Worm (Caenorhabditis elegans): Measurements from ENCODE around the gene F32D8.1.

Gene F32D8.1

DNA sequence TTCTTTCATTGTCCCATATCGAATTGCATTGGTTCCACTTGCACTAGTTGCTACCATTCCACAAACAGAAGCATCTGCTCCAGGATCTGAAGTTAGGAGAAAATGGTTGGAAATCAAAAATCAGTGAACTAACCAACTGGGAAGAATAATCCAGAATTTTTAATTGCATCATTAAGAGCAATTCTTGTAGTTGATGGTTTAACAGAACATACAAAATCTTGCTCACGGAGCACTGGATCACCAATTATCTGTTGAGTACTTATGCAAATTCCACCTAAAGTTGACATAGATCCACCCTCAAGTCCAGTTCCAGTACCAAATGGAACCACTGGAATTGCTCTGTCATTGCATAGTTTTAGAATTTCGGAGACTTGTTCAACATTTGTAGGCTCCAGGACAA lies 9.1 kb downstream of the F32D8.1 start:
- TF ChIP-seq flt-1 (GFP tag; IDR thresholded peaks at IDR 0.05) (no peak), T22C8.4 (GFP tag; IDR thresholded peaks at IDR 0.05) (no peak), cog-1 (tag; optimal IDR thresholded peaks at IDR 0.05) (no peak), ref-1 (GFP tag; conservative IDR thresholded peaks at IDR 0.05) (no peak), ztf-29 (GFP tag; IDR thresholded peaks at IDR 0.05) (no peak), ztf-23 (GFP tag; IDR thresholded peaks at IDR 0.05) (no peak), med-1 (GFP tag; optimal IDR thresholded peaks at IDR 0.05; ENCODE audit: insufficient read depth) (no peak), klf-2 (GFP tag; conservative IDR thresholded peaks at IDR 0.05) (no peak), tab-1 (GFP tag; IDR thresholded peaks at IDR 0.05) (no peak)

DNA sequence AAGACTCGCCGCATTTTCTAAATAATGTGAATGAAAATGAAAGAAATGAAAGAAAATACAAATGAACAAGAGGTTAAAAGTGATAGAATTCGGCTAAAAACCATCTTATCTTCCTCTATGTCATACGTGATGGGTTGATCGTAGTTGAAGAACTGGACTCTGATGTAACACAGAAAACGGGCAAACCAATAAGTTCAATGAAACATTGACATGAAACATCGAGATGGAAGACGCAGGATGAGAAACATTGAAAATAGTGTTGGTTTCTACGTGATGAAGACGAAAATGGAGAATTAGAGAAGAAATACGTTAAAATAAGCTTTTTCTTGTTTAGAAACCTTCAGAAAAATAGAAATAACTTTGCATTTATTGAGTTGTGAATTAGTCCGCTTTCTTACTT lies 10.3 kb downstream of the F32D8.1 start, which contains the start of gene F32D8.12:
Gene F32D8.12 (minus strand): TSS at position 48 of the 400 bp plus-strand sequence.
- no peak for TF ChIP-seq ztf-23 (GFP tag; IDR thresholded peaks at IDR 0.05)
- no peak for TF ChIP-seq klf-2 (GFP tag; conservative IDR thresholded peaks at IDR 0.05)
- no peak for TF ChIP-seq T22C8.4 (GFP tag; IDR thresholded peaks at IDR 0.05)
- TF ChIP-seq ztf-29 (GFP tag; IDR thresholded peaks at IDR 0.05) = no peak
- TF ChIP-seq med-1 (GFP tag; optimal IDR thresholded peaks at IDR 0.05; ENCODE audit: insufficient read depth) = no peak
- no peak for TF ChIP-seq cog-1 (tag; optimal IDR thresholded peaks at IDR 0.05)
- TF ChIP-seq ref-1 (GFP tag; conservative IDR thresholded peaks at IDR 0.05) = no peak
- no peak for TF ChIP-seq flt-1 (GFP tag; IDR thresholded peaks at IDR 0.05)
- no peak for TF ChIP-seq tab-1 (GFP tag; IDR thresholded peaks at IDR 0.05)

DNA sequence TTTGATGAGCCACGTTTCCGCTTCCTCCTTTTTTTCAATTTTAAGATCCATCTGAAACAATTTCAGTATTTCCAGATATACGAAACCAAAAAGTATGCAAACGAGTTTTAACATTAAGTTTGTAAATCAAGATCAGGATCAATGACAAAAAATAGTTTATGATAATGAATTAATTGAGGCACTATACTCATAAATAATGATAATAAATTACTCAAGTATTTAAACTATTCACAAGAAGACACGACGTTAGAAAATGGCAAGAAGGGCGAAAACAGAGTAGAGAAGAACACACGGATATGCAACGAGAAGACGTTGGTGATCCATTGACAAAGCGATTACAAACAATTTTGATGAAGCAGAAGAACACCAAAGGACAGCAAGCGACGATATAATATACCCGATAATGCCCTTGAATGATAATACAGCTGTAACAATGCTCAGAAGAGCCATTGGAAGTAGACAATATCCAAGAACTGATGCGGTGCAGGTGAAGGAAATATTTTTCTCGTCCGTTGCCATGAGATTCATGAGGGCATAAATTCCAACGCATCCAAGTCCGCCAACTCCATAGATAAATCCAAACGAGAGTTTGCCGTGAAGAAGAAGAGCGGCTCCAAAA lies 13.0 kb downstream of the F32D8.1 start, which contains the start of gene F32D8.4:
Gene F32D8.4 (minus strand): TSS at position 51 of the 619 bp plus-strand sequence.
- TF ChIP-seq tab-1 (GFP tag; IDR thresholded peaks at IDR 0.05) (no peak), ztf-29 (GFP tag; IDR thresholded peaks at IDR 0.05) (no peak), flt-1 (GFP tag; IDR thresholded peaks at IDR 0.05) (no peak), ref-1 (GFP tag; conservative IDR thresholded peaks at IDR 0.05) (no peak), cog-1 (tag; optimal IDR thresholded peaks at IDR 0.05) (no peak), ztf-23 (GFP tag; IDR thresholded peaks at IDR 0.05) (no peak), med-1 (GFP tag; optimal IDR thresholded peaks at IDR 0.05; ENCODE audit: insufficient read depth) (no peak), klf-2 (GFP tag; conservative IDR thresholded peaks at IDR 0.05) (no peak), T22C8.4 (GFP tag; IDR thresholded peaks at IDR 0.05) (no peak)

DNA sequence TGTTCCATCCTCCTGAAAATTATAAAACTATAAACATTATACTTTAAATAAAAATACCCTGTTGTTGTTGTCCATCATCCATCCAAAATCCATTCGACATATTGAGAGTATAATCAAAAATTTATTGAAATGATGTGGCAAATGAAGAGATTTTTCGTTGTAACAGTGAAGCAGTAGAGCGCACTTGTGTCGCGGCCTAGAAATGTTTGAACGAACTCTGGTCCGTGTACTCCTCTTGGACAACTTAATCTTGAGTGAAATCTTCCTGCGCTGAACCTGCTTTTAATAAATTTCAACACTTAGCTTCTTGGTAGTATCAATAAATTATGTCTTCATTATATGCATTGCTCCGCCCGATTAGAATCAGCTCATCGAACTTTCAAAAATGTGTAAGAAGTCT lies 14.0 kb downstream of the F32D8.1 start, which contains the start of the genes F32D8.14 and F32D8.5:
Gene F32D8.14 (minus strand): TSS at position 188 of the 400 bp plus-strand sequence.
Gene F32D8.5 (plus strand): TSS at position 200 of the 400 bp plus-strand sequence.
- TF ChIP-seq ztf-23 (GFP tag; IDR thresholded peaks at IDR 0.05) (peak; percentile 78; the same call in 1 of the 2 replicates), tab-1 (GFP tag; IDR thresholded peaks at IDR 0.05) (no peak), flt-1 (GFP tag; IDR thresholded peaks at IDR 0.05) (peak; percentile 57; the same call in 1 of the 2 replicates), cog-1 (tag; optimal IDR thresholded peaks at IDR 0.05) (peak; percentile 4)

DNA sequence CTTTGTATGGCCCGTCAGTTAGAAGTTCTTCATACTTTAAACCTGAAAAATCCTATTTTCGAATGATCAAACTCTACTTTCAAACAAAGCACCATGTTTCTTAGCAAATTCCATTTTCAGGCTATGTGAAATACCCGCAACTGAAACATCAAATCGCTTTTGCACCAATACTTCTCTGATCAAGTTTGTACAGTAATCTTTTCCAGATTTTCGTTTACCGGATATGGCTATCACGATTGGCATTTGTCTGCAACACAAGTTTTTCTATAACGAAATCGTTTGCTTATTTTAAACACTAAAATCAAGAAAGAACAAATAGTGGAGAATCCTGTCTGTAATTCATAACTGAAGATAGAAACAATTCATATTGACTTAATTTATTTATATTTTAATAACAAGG lies 15.7 kb downstream of the F32D8.1 start, which contains the start of gene F32D8.13:
Gene F32D8.13 (minus strand): TSS at position 249 of the 400 bp plus-strand sequence.
- TF ChIP-seq ztf-23 (GFP tag; IDR thresholded peaks at IDR 0.05) = no peak
- TF ChIP-seq klf-2 (GFP tag; conservative IDR thresholded peaks at IDR 0.05) = no peak
- TF ChIP-seq tab-1 (GFP tag; IDR thresholded peaks at IDR 0.05) = no peak
- TF ChIP-seq med-1 (GFP tag; optimal IDR thresholded peaks at IDR 0.05; ENCODE audit: insufficient read depth) = no peak
- no peak for TF ChIP-seq cog-1 (tag; optimal IDR thresholded peaks at IDR 0.05)
- TF ChIP-seq ztf-29 (GFP tag; IDR thresholded peaks at IDR 0.05) = no peak
- TF ChIP-seq flt-1 (GFP tag; IDR thresholded peaks at IDR 0.05) = no peak
- no peak for TF ChIP-seq ref-1 (GFP tag; conservative IDR thresholded peaks at IDR 0.05)
- no peak for TF ChIP-seq T22C8.4 (GFP tag; IDR thresholded peaks at IDR 0.05)

DNA sequence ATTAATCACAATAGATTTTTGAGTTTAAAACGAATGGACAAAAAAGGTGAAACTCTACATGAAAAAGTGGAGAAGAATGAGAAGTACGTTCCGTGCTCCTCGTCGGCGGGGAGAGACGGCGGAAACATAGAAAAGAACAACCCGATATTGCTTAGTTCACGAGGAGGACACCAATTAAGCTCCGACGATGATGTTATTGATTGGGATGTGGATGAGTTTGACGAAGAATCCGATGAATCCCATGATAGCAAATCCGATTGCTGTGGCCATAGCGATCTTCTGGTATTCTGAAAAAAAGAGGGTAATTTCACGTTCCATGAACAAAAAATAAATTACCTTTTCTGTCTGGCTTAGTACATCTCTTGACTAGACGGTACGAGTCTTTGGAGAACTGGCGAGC lies 16.1 kb downstream of the F32D8.1 start:
- TF ChIP-seq tab-1 (GFP tag; IDR thresholded peaks at IDR 0.05) (no peak), T22C8.4 (GFP tag; IDR thresholded peaks at IDR 0.05) (no peak), ztf-23 (GFP tag; IDR thresholded peaks at IDR 0.05) (no peak), cog-1 (tag; optimal IDR thresholded peaks at IDR 0.05) (no peak), med-1 (GFP tag; optimal IDR thresholded peaks at IDR 0.05; ENCODE audit: insufficient read depth) (no peak), ztf-29 (GFP tag; IDR thresholded peaks at IDR 0.05) (no peak), klf-2 (GFP tag; conservative IDR thresholded peaks at IDR 0.05) (no peak), ref-1 (GFP tag; conservative IDR thresholded peaks at IDR 0.05) (no peak), flt-1 (GFP tag; IDR thresholded peaks at IDR 0.05) (no peak)

DNA sequence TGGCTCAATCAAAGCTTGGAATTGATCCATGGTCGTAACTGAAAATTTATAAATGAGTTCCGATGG lies 16.3 kb downstream of the F32D8.1 start, which contains the start of gene sec-61.G:
Gene sec-61.G (minus strand): TSS at position 38 of the 66 bp plus-strand sequence.
- no peak for TF ChIP-seq cog-1 (tag; optimal IDR thresholded peaks at IDR 0.05)
- TF ChIP-seq T22C8.4 (GFP tag; IDR thresholded peaks at IDR 0.05) = no peak
- TF ChIP-seq ztf-29 (GFP tag; IDR thresholded peaks at IDR 0.05) = no peak
- no peak for TF ChIP-seq ztf-23 (GFP tag; IDR thresholded peaks at IDR 0.05)
- TF ChIP-seq klf-2 (GFP tag; conservative IDR thresholded peaks at IDR 0.05) = no peak
- no peak for TF ChIP-seq tab-1 (GFP tag; IDR thresholded peaks at IDR 0.05)
- no peak for TF ChIP-seq flt-1 (GFP tag; IDR thresholded peaks at IDR 0.05)
- no peak for TF ChIP-seq ref-1 (GFP tag; conservative IDR thresholded peaks at IDR 0.05)
- no peak for TF ChIP-seq med-1 (GFP tag; optimal IDR thresholded peaks at IDR 0.05; ENCODE audit: insufficient read depth)

DNA sequence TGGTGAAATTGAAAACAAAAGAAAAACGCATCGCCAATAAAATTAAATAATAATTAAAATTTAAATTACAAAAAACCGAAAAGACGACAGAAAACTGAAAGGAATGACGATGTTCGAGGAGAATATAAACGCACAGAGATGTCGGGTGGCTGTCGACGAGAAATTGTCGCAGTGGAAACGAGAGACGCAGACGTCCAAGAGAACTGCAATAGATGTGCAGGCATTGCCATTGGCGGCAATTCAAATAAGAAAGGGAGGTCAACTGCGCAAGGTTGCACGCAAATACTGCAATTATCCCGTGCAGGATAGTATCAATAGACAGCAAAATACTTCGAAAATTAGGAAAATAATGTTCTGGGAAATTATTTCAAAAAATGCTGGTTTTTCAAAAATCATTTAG lies 16.5 kb downstream of the F32D8.1 start:
- TF ChIP-seq T22C8.4 (GFP tag; IDR thresholded peaks at IDR 0.05) (peak; percentile 49; the same call in 1 of the 2 replicates), cog-1 (tag; optimal IDR thresholded peaks at IDR 0.05) (peak; percentile 95), med-1 (GFP tag; optimal IDR thresholded peaks at IDR 0.05; ENCODE audit: insufficient read depth) (no peak), ztf-29 (GFP tag; IDR thresholded peaks at IDR 0.05) (no peak), ztf-23 (GFP tag; IDR thresholded peaks at IDR 0.05) (peak; percentile 90), tab-1 (GFP tag; IDR thresholded peaks at IDR 0.05) (0 out of 2 replicates have a peak, but pooled peaks have one; percentile 36), flt-1 (GFP tag; IDR thresholded peaks at IDR 0.05) (peak; percentile 86)

DNA sequence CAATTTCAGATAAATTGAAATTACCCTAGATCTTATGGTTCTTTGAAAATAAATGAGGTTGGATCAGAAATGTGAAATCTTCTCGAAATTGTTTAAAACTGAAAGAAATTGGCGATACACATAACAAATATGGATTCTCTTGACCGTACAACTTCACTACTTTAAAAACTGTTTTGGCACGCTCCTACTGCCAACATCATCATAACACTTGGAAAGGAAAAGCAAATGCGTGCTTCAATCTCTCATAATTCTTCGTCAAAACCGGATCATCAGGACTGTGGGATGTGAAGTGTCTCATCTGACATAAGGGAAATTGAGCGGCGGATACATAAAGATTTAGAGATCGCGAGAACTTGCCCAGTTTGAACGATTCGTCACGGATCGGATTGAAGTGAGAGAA lies 17.5 kb downstream of the F32D8.1 start, which contains the start of gene F32D8.7:
Gene F32D8.7 (plus strand): TSS at position 329 of the 400 bp plus-strand sequence.
- TF ChIP-seq ztf-23 (GFP tag; IDR thresholded peaks at IDR 0.05) = no peak
- TF ChIP-seq klf-2 (GFP tag; conservative IDR thresholded peaks at IDR 0.05) = no peak
- no peak for TF ChIP-seq ref-1 (GFP tag; conservative IDR thresholded peaks at IDR 0.05)
- TF ChIP-seq tab-1 (GFP tag; IDR thresholded peaks at IDR 0.05) = no peak
- no peak for TF ChIP-seq cog-1 (tag; optimal IDR thresholded peaks at IDR 0.05)
- no peak for TF ChIP-seq T22C8.4 (GFP tag; IDR thresholded peaks at IDR 0.05)
- no peak for TF ChIP-seq ztf-29 (GFP tag; IDR thresholded peaks at IDR 0.05)
- no peak for TF ChIP-seq flt-1 (GFP tag; IDR thresholded peaks at IDR 0.05)
- no peak for TF ChIP-seq med-1 (GFP tag; optimal IDR thresholded peaks at IDR 0.05; ENCODE audit: insufficient read depth)

All from whole organism, midembryonic.